Worm (Caenorhabditis elegans): ENCODE results near the gene clpf-1.

ce11 chrIII:3377134-3377533, 20.4 kb upstream of the clpf-1 start:
- TF ChIP-seq cog-1 (tag; optimal IDR thresholded peaks at IDR 0.05) (no peak), klf-2 (GFP tag; conservative IDR thresholded peaks at IDR 0.05) (no peak), flt-1 (GFP tag; IDR thresholded peaks at IDR 0.05) (no peak), T22C8.4 (GFP tag; IDR thresholded peaks at IDR 0.05) (no peak), med-1 (GFP tag; optimal IDR thresholded peaks at IDR 0.05; ENCODE audit: insufficient read depth) (no peak), ztf-23 (GFP tag; IDR thresholded peaks at IDR 0.05) (no peak)

Data from whole organism, midembryonic.